Worm (Caenorhabditis elegans): ENCODE results near the gene F20B6.9.
A peak's percentile ranks its signal among the peaks of the same experiment; 100 is the strongest.

DNA sequence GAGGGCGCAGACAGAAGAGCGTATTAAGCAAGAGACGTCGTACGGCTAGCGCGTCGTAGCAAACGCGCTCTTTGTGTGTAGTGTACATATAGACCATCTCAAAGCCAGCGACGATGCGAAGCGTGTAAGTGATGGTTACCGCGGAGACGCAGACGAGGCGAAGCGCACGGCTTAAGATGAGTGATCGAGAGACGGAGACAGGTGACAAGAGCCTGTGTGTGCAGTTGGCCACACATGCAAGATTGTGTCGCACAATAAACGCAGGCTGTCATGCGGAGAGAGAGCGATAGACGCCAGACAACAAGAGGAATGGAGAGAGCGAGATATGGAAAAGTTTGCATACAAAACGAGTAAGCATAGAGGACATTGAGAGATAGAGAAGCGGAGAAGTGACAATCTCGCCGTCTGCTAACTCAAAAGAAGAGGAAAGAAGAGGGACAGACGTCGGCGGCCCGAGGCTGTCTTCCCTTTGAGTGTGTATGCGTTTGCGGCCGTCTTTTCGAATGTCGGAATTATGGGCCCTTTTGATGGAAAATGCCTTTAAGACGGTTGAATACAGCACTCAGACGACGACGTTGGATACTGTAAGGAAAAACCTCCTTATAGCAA, 15.6 kb upstream of the F20B6.9 start:
- TF ChIP-seq W03F9.2 (tag; optimal IDR thresholded peaks at IDR 0.05) = no peak
- peak; percentile 93 for TF ChIP-seq him-1 (tag; optimal IDR thresholded peaks at IDR 0.05)
